Worm (Caenorhabditis elegans): ENCODE data around the gene Y47D3A.14.

Y47D3A.14 gene

DNA sequence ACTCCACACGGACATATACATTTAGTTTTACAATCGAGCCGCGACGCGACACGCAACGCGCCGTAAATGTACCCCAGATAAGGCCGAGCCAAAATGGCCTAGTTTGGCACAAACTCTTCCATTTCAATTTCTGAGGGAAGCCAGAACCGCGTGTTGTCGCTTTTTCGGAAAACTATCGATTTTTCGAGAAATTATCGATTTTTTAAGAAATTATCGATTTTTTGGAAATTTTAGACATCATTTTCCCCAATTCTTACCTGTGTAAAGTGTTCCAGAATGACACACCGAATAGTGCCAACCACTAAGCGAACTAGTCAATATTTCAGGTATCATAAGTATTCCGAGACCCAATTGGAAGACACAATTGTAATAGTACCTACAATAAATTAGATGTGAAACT is 5.3 kb downstream of the Y47D3A.14 start:
- TF ChIP-seq let-526 (GFP tag; IDR thresholded peaks at IDR 0.05) (no peak), F10E7.11 (tag; optimal IDR thresholded peaks at IDR 0.05) (no peak), ceh-100 (GFP tag; IDR thresholded peaks at IDR 0.05) (no peak), aptf-2 (GFP tag; conservative IDR thresholded peaks at IDR 0.05) (no peak), mcd-1 (GFP tag; IDR thresholded peaks at IDR 0.05) (no peak), sptf-2 (GFP tag; optimal IDR thresholded peaks at IDR 0.05) (no peak), let-607 (tag; optimal IDR thresholded peaks at IDR 0.05) (no peak), ztf-28 (GFP tag; IDR thresholded peaks at IDR 0.05) (no peak), ceh-40 (GFP tag; IDR thresholded peaks at IDR 0.05) (no peak), hmg-20 (GFP tag; IDR thresholded peaks at IDR 0.05) (no peak), ekl-4 (GFP tag; IDR thresholded peaks at IDR 0.05) (no peak), lsl-1 (GFP tag; optimal IDR thresholded peaks at IDR 0.05) (no peak), ccch-3 (GFP tag; optimal IDR thresholded peaks at IDR 0.05) (no peak), ztf-6 (GFP tag; IDR thresholded peaks at IDR 0.05) (no peak)

ce11 chrIII:11230581-11230980 is 6.1 kb downstream of the Y47D3A.14 start:
- no peak for TF ChIP-seq let-607 (tag; optimal IDR thresholded peaks at IDR 0.05)
- no peak for TF ChIP-seq lin-40 (tag; optimal IDR thresholded peaks at IDR 0.05)
- no peak for TF ChIP-seq madf-6 (GFP tag; IDR thresholded peaks at IDR 0.05)
- TF ChIP-seq ceh-40 (GFP tag; IDR thresholded peaks at IDR 0.05), result no peak
- TF ChIP-seq sptf-2 (GFP tag; optimal IDR thresholded peaks at IDR 0.05), result no peak
- TF ChIP-seq aptf-3 (GFP tag; IDR thresholded peaks at IDR 0.05), result no peak
- TF ChIP-seq nfyb-1 (GFP tag; IDR thresholded peaks at IDR 0.05), result no peak
- no peak for TF ChIP-seq F23B12.7 (tag; optimal IDR thresholded peaks at IDR 0.05; ENCODE audit: insufficient read depth)
- no peak for TF ChIP-seq attf-3 (GFP tag; conservative IDR thresholded peaks at IDR 0.05)
- TF ChIP-seq fkh-3 (tag; optimal IDR thresholded peaks at IDR 0.05), result no peak
- no peak for TF ChIP-seq F10E7.11 (tag; optimal IDR thresholded peaks at IDR 0.05)
- TF ChIP-seq ceh-79 (tag; optimal IDR thresholded peaks at IDR 0.05), result no peak
- TF ChIP-seq ztf-25 (GFP tag; IDR thresholded peaks at IDR 0.05), result no peak
- TF ChIP-seq nhr-120 (GFP tag; IDR thresholded peaks at IDR 0.05), result no peak

ce11 chrIII:11227025-11227424 is 9.6 kb downstream of the Y47D3A.14 start, which contains the start of gene tbx-37:
Gene tbx-37, minus strand, starts transcription at chrIII:11227125.
- TF ChIP-seq F22D6.2 (tag; optimal IDR thresholded peaks at IDR 0.05) (no peak), pha-4 (tag; optimal IDR thresholded peaks at IDR 0.05) (no peak), bed-1 (GFP tag; IDR thresholded peaks at IDR 0.05) (no peak), snpc-4 (GFP tag; optimal IDR thresholded peaks at IDR 0.05) (no peak), snpc-4 (tag; optimal IDR thresholded peaks at IDR 0.05) (no peak), repo-1 (tag; optimal IDR thresholded peaks at IDR 0.05) (no peak), Y95B8A.8 (GFP tag; IDR thresholded peaks at IDR 0.05) (no peak), ZK185.1 (tag; optimal IDR thresholded peaks at IDR 0.05; ENCODE audit: poor library complexity, severe bottlenecking) (no peak), snpc-1.1 (tag; optimal IDR thresholded peaks at IDR 0.05; ENCODE audit: insufficient read depth) (no peak), F52B5.7 (tag; optimal IDR thresholded peaks at IDR 0.05) (no peak), F23B12.7 (tag; optimal IDR thresholded peaks at IDR 0.05; ENCODE audit: insufficient read depth) (no peak), Y53F4B.3 (GFP tag; IDR thresholded peaks at IDR 0.05) (no peak), lin-40 (tag; optimal IDR thresholded peaks at IDR 0.05) (no peak), bed-2 (GFP tag; IDR thresholded peaks at IDR 0.05) (no peak), ztf-25 (GFP tag; IDR thresholded peaks at IDR 0.05) (no peak), lsy-27 (tag; optimal IDR thresholded peaks at IDR 0.05; ENCODE audit: borderline replicate concordance, insufficient read depth) (no peak), nfya-2 (GFP tag; IDR thresholded peaks at IDR 0.05) (no peak), rpc-1 (optimal IDR thresholded peaks at IDR 0.05) (no peak), rpc-1 (tag; optimal IDR thresholded peaks at IDR 0.05) (no peak), fkh-3 (tag; optimal IDR thresholded peaks at IDR 0.05) (no peak)

All from whole organism, young adult.